Fruit fly (Drosophila melanogaster) whole organism, embryonic: ENCODE results near the gene Fancd2.
A peak's percentile ranks its signal among the peaks of the same experiment; 100 is the strongest.

Source experiments
- Asciz ChIP-seq: fragments of 200-800 bp; sonication (Bioruptor generic); optimal IDR thresholded peaks from 2 replicates; lab custom pipeline; 2017; ENCODE audit warnings: missing biosample characterization, mild to moderate bottlenecking, missing genetic modification characterization, missing genetic modification reagents
- Bteb2 ChIP-seq: fragments of 200-800 bp; sonication (Bioruptor generic); optimal IDR thresholded peaks from 2 replicates; lab custom pipeline; 2016; ENCODE audit warnings: missing biosample characterization, missing genetic modification characterization
- CG10366 ChIP-seq: fragments of 200-800 bp; sonication (Bioruptor generic); IDR thresholded peaks from 2 replicates; pipeline ENCODE4 v1.3.6; 2022; ENCODE audit warnings: missing biosample characterization, missing genetic modification characterization
- CG11560 ChIP-seq: fragments of 200-800 bp; sonication (Bioruptor generic); IDR thresholded peaks from 3 replicates; pipeline ENCODE4 v1.3.6; 2022; ENCODE audit warnings: missing biosample characterization, missing genetic modification characterization
- CG12104 ChIP-seq: fragments of 200-800 bp; sonication (Bioruptor generic); optimal IDR thresholded peaks from 3 replicates; lab custom pipeline; 2016; ENCODE audit warnings: missing biosample characterization, missing genetic modification characterization
- CG12391 ChIP-seq: fragments of 200-800 bp; sonication (Bioruptor generic); optimal IDR thresholded peaks from 3 replicates; lab custom pipeline; 2018; ENCODE audit warnings: missing biosample characterization, mild to moderate bottlenecking, missing genetic modification characterization, moderate library complexity
- CG1602 ChIP-seq: fragments of 200-800 bp; sonication (Bioruptor generic); optimal IDR thresholded peaks from 3 replicates; lab custom pipeline; 2016; ENCODE audit warnings: missing biosample characterization, missing genetic modification characterization
- CG2678 ChIP-seq: fragments of 200-800 bp; sonication (Bioruptor generic); optimal IDR thresholded peaks from 3 replicates; lab custom pipeline; 2019; ENCODE audit warnings: missing biosample characterization, mild to moderate bottlenecking, missing genetic modification characterization, moderate library complexity
- CG33213 ChIP-seq: fragments of 200-800 bp; sonication (Bioruptor generic); optimal IDR thresholded peaks from 3 replicates; lab custom pipeline; 2016; ENCODE audit warnings: missing biosample characterization, missing genetic modification characterization
- CG34376 ChIP-seq: fragments of 200-800 bp; sonication (Bioruptor generic); optimal IDR thresholded peaks from 2 replicates; lab custom pipeline; 2018; ENCODE audit warnings: missing biosample characterization, mild to moderate bottlenecking, missing genetic modification characterization
- CG34422 ChIP-seq: fragments of 200-800 bp; sonication (Bioruptor generic); IDR thresholded peaks from 3 replicates; pipeline ENCODE4 v1.3.6; 2022; ENCODE audit warnings: missing biosample characterization, missing genetic modification characterization
- CG3726 ChIP-seq: fragments of 200-800 bp; sonication (Bioruptor generic); IDR thresholded peaks from 3 replicates; pipeline ENCODE4, ENCODE4 v1.3.6; 2022; ENCODE audit warnings: missing biosample characterization, missing genetic modification characterization
- CG3847 ChIP-seq: fragments of 200-800 bp; sonication (Bioruptor generic); IDR thresholded peaks from 2 replicates; pipeline ENCODE4 v1.3.6; 2022; ENCODE audit warnings: missing biosample characterization, missing genetic modification characterization
- CG3995 ChIP-seq: fragments of 200-800 bp; sonication (Bioruptor generic); optimal IDR thresholded peaks from 3 replicates; lab custom pipeline; 2016; ENCODE audit warnings: missing biosample characterization, missing genetic modification characterization
- CG4617 ChIP-seq: fragments of 200-800 bp; sonication (Bioruptor generic); optimal IDR thresholded peaks from 3 replicates; lab custom pipeline; 2016; ENCODE audit warnings: missing biosample characterization, missing genetic modification characterization, borderline replicate concordance
- CG4707 ChIP-seq: fragments of 200-800 bp; sonication (Bioruptor generic); optimal IDR thresholded peaks from 2 replicates; lab custom pipeline; 2018; ENCODE audit warnings: missing biosample characterization, mild to moderate bottlenecking, missing genetic modification characterization, moderate library complexity
- CG4820 ChIP-seq: fragments of 200-800 bp; sonication (Bioruptor generic); optimal IDR thresholded peaks from 3 replicates; lab custom pipeline; 2016; ENCODE audit warnings: missing biosample characterization, missing genetic modification characterization
- CG4854 ChIP-seq: fragments of 200-800 bp; sonication (Bioruptor generic); optimal IDR thresholded peaks from 2 replicates; lab custom pipeline; 2016; ENCODE audit warnings: missing biosample characterization, missing genetic modification characterization, inconsistent platforms
- CG6683 ChIP-seq: fragments of 200-800 bp; sonication (Bioruptor generic); optimal IDR thresholded peaks from 2 replicates; lab custom pipeline; 2017; ENCODE audit warnings: missing biosample characterization, mild to moderate bottlenecking, missing genetic modification characterization, missing genetic modification reagents
- CG7271 ChIP-seq: fragments of 200-800 bp; sonication (Bioruptor generic); optimal IDR thresholded peaks from 2 replicates; lab custom pipeline; 2018; ENCODE audit warnings: missing biosample characterization, mild to moderate bottlenecking, missing genetic modification characterization, moderate library complexity
- CG7556 ChIP-seq: fragments of 200-800 bp; sonication (Bioruptor generic); optimal IDR thresholded peaks from 2 replicates; lab custom pipeline; 2017; ENCODE audit warnings: missing biosample characterization, mild to moderate bottlenecking, missing genetic modification characterization
- CG7987 ChIP-seq: fragments of 200-800 bp; sonication (Bioruptor generic); optimal IDR thresholded peaks from 2 replicates; lab custom pipeline; 2018; ENCODE audit warnings: missing biosample characterization, mild to moderate bottlenecking, missing genetic modification characterization, moderate library complexity
- CG9437 ChIP-seq: fragments of 200-800 bp; sonication (Bioruptor generic); optimal IDR thresholded peaks from 2 replicates; lab custom pipeline; 2018; ENCODE audit warnings: missing biosample characterization, mild to moderate bottlenecking, missing genetic modification characterization
- D19A ChIP-seq: fragments of 200-800 bp; optimal IDR thresholded peaks from 3 replicates; lab custom pipeline; 2019; ENCODE audit warnings: missing biosample characterization, mild to moderate bottlenecking, missing genetic modification characterization, moderate library complexity
- E2f1 ChIP-seq: fragments of 200-800 bp; sonication (Bioruptor generic); IDR thresholded peaks from 2 replicates; pipeline ENCODE4 v1.3.6; 2022; ENCODE audit warnings: missing biosample characterization, missing genetic modification characterization
- Eip74EF ChIP-seq, 2 experiments: fragments of 200-800 bp in 1 of 2; fragments of >200 bp in 1 of 2; sonication (Bioruptor generic) in 1 of 2; optimal IDR thresholded peaks; 2 replicates each; lab custom pipeline; 2017 to 2019; ENCODE audit warnings: missing biosample characterization in 2 of 2, missing genetic modification characterization in 2 of 2, mild to moderate bottlenecking in 1 of 2, moderate library complexity in 1 of 2
- Ets65A ChIP-seq: fragments of 200-800 bp; sonication (Bioruptor generic); peaks from one replicate; lab custom pipeline; 2016; ENCODE audit warnings: missing biosample characterization, missing genetic modification characterization
- GATAe ChIP-seq: fragments of 200-800 bp; sonication (Bioruptor generic); conservative IDR thresholded peaks from 2 replicates; pipeline ENCODE4 v1.3.6; 2022; ENCODE audit warnings: missing biosample characterization, missing genetic modification characterization
- HmgD ChIP-seq: fragments of 200-800 bp; sonication (Bioruptor generic); optimal IDR thresholded peaks from 3 replicates; lab custom pipeline; 2016; ENCODE audit warnings: missing biosample characterization, missing genetic modification characterization
- Hr3 ChIP-seq: fragments of 200-800 bp; sonication (Bioruptor generic); optimal IDR thresholded peaks from 3 replicates; lab custom pipeline; 2016; ENCODE audit warnings: missing biosample characterization, missing genetic modification characterization
- Med ChIP-seq: fragments of 200-800 bp; sonication (Bioruptor generic); peaks from one replicate; lab custom pipeline; 2016; ENCODE audit warnings: missing biosample characterization, missing genetic modification characterization, mild to moderate bottlenecking, inconsistent platforms, moderate library complexity
- NfI ChIP-seq: fragments of 200-800 bp; sonication (Bioruptor generic); optimal IDR thresholded peaks from 3 replicates; lab custom pipeline; 2018; ENCODE audit warnings: missing biosample characterization, mild to moderate bottlenecking, missing genetic modification characterization, moderate library complexity
- Ravus ChIP-seq: fragments of 200-800 bp; sonication (Bioruptor generic); IDR thresholded peaks from 2 replicates; pipeline ENCODE4 v1.3.6; 2022; ENCODE audit warnings: missing biosample characterization, missing genetic modification characterization
- al ChIP-seq: fragments of 200-800 bp; sonication (Bioruptor generic); IDR thresholded peaks from 2 replicates; pipeline ENCODE4 v1.3.6; 2022; ENCODE audit warnings: missing biosample characterization, missing genetic modification characterization
- aop ChIP-seq: fragments of 200-800 bp; sonication (Bioruptor generic); IDR thresholded peaks from 2 replicates; pipeline ENCODE4 v1.3.6; 2022; ENCODE audit warnings: missing biosample characterization, missing genetic modification characterization
- bowl ChIP-seq: fragments of 200-800 bp; sonication (Bioruptor generic); IDR thresholded peaks from 2 replicates; pipeline ENCODE4 v1.3.6; 2022; ENCODE audit warnings: missing biosample characterization, missing genetic modification characterization
- br ChIP-seq: fragments of >200 bp; optimal IDR thresholded peaks from 2 replicates; lab custom pipeline; 2017
- caup ChIP-seq: fragments of 200-800 bp; sonication (Bioruptor generic); optimal IDR thresholded peaks from 3 replicates; lab custom pipeline; 2017; ENCODE audit warnings: missing biosample characterization, mild to moderate bottlenecking, missing genetic modification characterization, moderate library complexity; ENCODE audit not compliant: severe bottlenecking
- dimm ChIP-seq: fragments of 200-800 bp; sonication (Bioruptor generic); IDR thresholded peaks from 2 replicates; pipeline ENCODE4 v1.3.6; 2022; ENCODE audit warnings: missing biosample characterization, missing genetic modification characterization
- dm ChIP-seq: fragments of 200-800 bp; sonication (Bioruptor generic); optimal IDR thresholded peaks from 3 replicates; lab custom pipeline; 2016; ENCODE audit warnings: missing biosample characterization, missing genetic modification characterization
- dmrt99B ChIP-seq: fragments of 200-800 bp; sonication (Bioruptor generic); optimal IDR thresholded peaks from 2 replicates; lab custom pipeline; 2018; ENCODE audit warnings: missing biosample characterization, mild to moderate bottlenecking, missing genetic modification characterization, moderate library complexity
- emc ChIP-seq: fragments of 200-800 bp; sonication (Bioruptor generic); optimal IDR thresholded peaks from 2 replicates; lab custom pipeline; 2016; ENCODE audit warnings: missing biosample characterization, missing genetic modification characterization
- fu2 ChIP-seq: fragments of 200-800 bp; sonication (Bioruptor generic); optimal IDR thresholded peaks from 2 replicates; lab custom pipeline; 2016; ENCODE audit warnings: missing biosample characterization, missing genetic modification characterization
- grn ChIP-seq: fragments of 200-800 bp; sonication (Bioruptor generic); optimal IDR thresholded peaks from 3 replicates; lab custom pipeline; 2017; ENCODE audit warnings: missing biosample characterization, missing genetic modification characterization
- phol ChIP-seq: fragments of 200-800 bp; sonication (Bioruptor generic); optimal IDR thresholded peaks from 3 replicates; lab custom pipeline; 2018; ENCODE audit warnings: missing biosample characterization, mild to moderate bottlenecking, missing genetic modification characterization, moderate library complexity
- rib ChIP-seq: fragments of 200-800 bp; sonication (Bioruptor generic); IDR thresholded peaks from 2 replicates; pipeline ENCODE4 v1.3.6; 2022; ENCODE audit warnings: missing biosample characterization, missing genetic modification characterization
- sr ChIP-seq: fragments of 200-800 bp; sonication (Bioruptor generic); IDR thresholded peaks from 3 replicates; pipeline ENCODE4 v1.3.6; 2022; ENCODE audit warnings: missing biosample characterization, missing genetic modification characterization
- tna ChIP-seq: fragments of 200-800 bp; sonication (Bioruptor generic); IDR thresholded peaks from 2 replicates; pipeline ENCODE4 v1.3.6; 2022; ENCODE audit warnings: missing biosample characterization, missing genetic modification characterization; ENCODE audit not compliant: partially characterized antibody
- tx ChIP-seq: fragments of 200-800 bp; sonication (Bioruptor generic); optimal IDR thresholded peaks from 2 replicates; lab custom pipeline; 2016; ENCODE audit warnings: missing biosample characterization, missing genetic modification characterization
- vfl ChIP-seq: fragments of 200-800 bp; sonication (Bioruptor generic); optimal IDR thresholded peaks from 2 replicates; lab custom pipeline; 2016; ENCODE audit warnings: missing biosample characterization, missing genetic modification characterization

The Fancd2 gene

dm6 chr3R:20828520-20829415 is 12.8 kb upstream of the Fancd2 start (continued):
- TF ChIP-seq CG6683 (no peak), rib (GFP tag; lab: Robert Waterston, UW) (peak; percentile 64), tx (GFP tag; lab: Kevin White, UChicago) (no peak), caup (GFP tag; lab: Kevin White, UChicago) (no peak), Eip74EF (GFP tag; optimal IDR thresholded peaks at IDR 0.05; lab: Kevin White, UChicago) (peak in 1 of 2 experiments; percentile 18), Med (GFP tag; lab: Kevin White, UChicago) (peak; percentile 88), CG7556 (GFP tag; lab: Kevin White, UChicago) (no peak), emc (GFP tag; lab: Kevin White, UChicago) (no peak), CG10366 (peak; percentile 33), CG3726 (GFP tag; lab: Robert Waterston, UW) (no peak), CG3995 (GFP tag; lab: Kevin White, UChicago) (no peak), CG9437 (GFP tag; lab: Kevin White, UChicago) (no peak), bowl (GFP tag; lab: Robert Waterston, UW) (no peak), CG4854 (GFP tag; lab: Kevin White, UChicago) (no peak), phol (tag; lab: Kevin White, UChicago) (no peak), CG12104 (GFP tag; lab: Kevin White, UChicago) (no peak), dm (GFP tag; lab: Kevin White, UChicago) (no peak), CG7271 (tag; lab: Kevin White, UChicago) (no peak), CG12391 (no peak), HmgD (GFP tag; lab: Kevin White, UChicago) (no peak), CG34422 (GFP tag; lab: Robert Waterston, UW) (peak; percentile 39; the same call in 2 of the 3 replicates), D19A (tag; lab: Kevin White, UChicago) (no peak), GATAe (GFP tag; lab: Robert Waterston, UW) (peak; percentile 43; the same call in 1 of the 2 replicates), CG34376 (GFP tag; lab: Kevin White, UChicago) (peak; percentile 83), dmrt99B (tag; lab: Kevin White, UChicago) (no peak), Ravus (GFP tag; lab: Robert Waterston, UW) (no peak), NfI (GFP tag; lab: Kevin White, UChicago) (no peak), Asciz (GFP tag; lab: Kevin White, UChicago) (no peak), CG33213 (no peak), CG11560 (tag; lab: Robert Waterston, UW) (no peak), vfl (no peak), CG4820 (GFP tag; lab: Kevin White, UChicago) (no peak), fu2 (GFP tag; lab: Kevin White, UChicago) (no peak), CG3847 (no peak), CG7987 (GFP tag; lab: Kevin White, UChicago) (peak; percentile 15), grn (GFP tag; lab: Kevin White, UChicago) (peak; percentile 83), CG2678 (tag; lab: Kevin White, UChicago) (no peak), CG1602 (GFP tag; lab: Kevin White, UChicago) (no peak), br (lab: Kevin White, UChicago) (no peak), Hr3 (GFP tag; lab: Kevin White, UChicago) (no peak), E2f1 (GFP tag; lab: Robert Waterston, UW) (no peak), sr (GFP tag; lab: Robert Waterston, UW) (no peak), al (GFP tag; lab: Robert Waterston, UW) (no peak), dimm (GFP tag; lab: Robert Waterston, UW) (no peak), CG4617 (GFP tag; lab: Kevin White, UChicago) (no peak), Ets65A (no peak), tna (0 out of 2 replicates have a peak, but pooled peaks have one; percentile 29), Bteb2 (no peak), aop (GFP tag; lab: Robert Waterston, UW) (no peak), CG4707 (GFP tag; lab: Kevin White, UChicago) (no peak)
